Fruit fly (Drosophila melanogaster): ENCODE data around the gene Grl36b.

The Grl36b gene

DNA sequence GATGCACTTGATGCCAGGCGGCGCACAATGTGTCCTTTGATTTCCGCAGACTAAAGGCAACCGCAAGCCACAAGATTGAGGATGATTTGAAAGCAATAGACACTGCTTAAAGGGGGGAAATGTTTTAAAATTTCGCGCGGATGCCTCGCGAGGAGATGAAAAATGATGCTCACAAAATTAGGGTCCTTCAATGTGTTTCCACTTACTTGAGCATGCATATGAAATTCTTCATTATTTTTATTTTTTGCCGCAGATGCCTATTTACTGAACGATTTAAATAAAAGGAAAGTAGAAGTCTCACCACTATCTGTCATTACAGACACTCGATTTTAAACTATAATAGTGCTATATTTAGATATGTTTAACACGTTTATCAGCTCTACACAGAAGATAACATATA is 29.3 kb downstream of the Grl36b start, which contains the start of gene Slc25A46b:
Gene Slc25A46b (plus strand): TSS at position 301 of the 400 bp plus-strand sequence.
- TF ChIP-seq dmrt11E (tag; optimal IDR thresholded peaks at IDR 0.05) = no peak
- TF ChIP-seq CG32767 (GFP tag; IDR thresholded peaks at IDR 0.05) = no peak
- no peak for TF ChIP-seq knrl (GFP tag; IDR thresholded peaks at IDR 0.05; ENCODE audit: partially characterized antibody)
- TF ChIP-seq peb (GFP tag; IDR thresholded peaks at IDR 0.05) = no peak
- no peak for TF ChIP-seq CG13296 (GFP tag; optimal IDR thresholded peaks at IDR 0.05)

DNA sequence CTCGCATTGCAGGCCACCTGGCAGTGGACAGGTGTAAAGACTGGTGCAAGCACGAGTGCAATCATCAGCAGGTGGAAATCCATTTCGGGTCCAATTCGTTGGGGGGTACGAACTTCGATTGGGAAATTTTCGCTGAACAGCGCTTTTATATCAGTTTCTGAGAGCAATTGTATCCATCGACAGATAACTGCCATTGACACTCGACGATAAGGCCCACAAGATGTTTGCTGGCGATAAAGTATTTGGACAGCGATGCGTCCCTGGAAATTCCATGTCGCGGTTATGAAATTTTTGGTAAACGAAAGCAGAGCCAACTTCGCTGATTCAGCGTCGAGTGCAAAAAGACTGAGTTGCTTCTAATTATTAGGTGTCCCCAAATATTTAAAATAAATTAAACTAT is 33.4 kb downstream of the Grl36b start, which contains the start of gene CG15153:
Gene CG15153 (minus strand): TSS at position 101 of the 400 bp plus-strand sequence.
- TF ChIP-seq Ets65A (GFP tag) (peak; percentile 47), CG10147 (GFP tag; optimal IDR thresholded peaks at IDR 0.05) (no peak)

DNA sequence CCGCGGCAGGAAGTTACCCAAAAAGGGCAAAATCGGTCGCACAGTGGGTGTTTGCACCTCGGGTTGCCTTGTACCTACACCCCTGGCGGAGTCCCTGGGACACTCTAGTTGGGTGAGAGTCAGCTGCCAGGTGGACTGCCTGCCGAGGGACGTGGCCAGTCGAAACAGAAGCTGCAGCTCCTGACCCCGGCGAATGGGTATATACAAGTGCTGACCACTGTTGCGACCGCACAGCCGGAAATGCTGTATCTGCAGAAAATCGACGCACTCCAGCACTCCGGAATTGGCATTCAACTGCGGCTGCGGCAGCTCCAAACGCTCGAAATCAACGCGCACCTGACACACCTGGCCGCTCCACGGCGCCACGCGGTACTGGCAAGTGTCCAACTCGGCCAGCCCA is 33.8 kb downstream of the Grl36b start:
- TF ChIP-seq kni (GFP tag; optimal IDR thresholded peaks at IDR 0.05) (no peak), Taf1 (GFP tag; IDR thresholded peaks at IDR 0.05) (no peak), crol (GFP tag; IDR thresholded peaks at IDR 0.05) (no peak), Ets65A (GFP tag) (peak; percentile 92), dysf (GFP tag; IDR thresholded peaks at IDR 0.05) (no peak)

DNA sequence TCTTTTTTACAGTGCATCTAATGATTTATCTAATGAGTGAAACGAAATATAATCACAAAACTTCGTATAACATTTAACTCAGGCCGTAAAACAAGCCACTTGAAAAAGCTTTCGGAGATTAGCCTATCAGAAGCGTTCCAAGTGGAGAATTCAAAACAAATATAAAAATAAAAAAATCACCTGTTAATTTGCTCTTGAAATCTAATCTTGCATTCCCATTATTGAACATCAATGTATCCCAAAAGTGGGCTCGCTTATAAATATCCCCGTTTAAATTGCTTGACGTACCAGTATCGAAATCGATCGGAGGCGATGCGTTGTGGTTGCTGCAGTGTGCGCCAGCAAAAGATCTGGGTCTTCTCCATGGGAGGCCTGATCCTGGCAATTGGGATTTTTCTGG is 41.6 kb downstream of the Grl36b start, which contains the start of gene CG31741:
Gene CG31741 (plus strand): TSS at position 301 of the 400 bp plus-strand sequence.
- TF ChIP-seq stc (GFP tag; IDR thresholded peaks at IDR 0.05) = no peak
- TF ChIP-seq CHES-1-like (GFP tag; optimal IDR thresholded peaks at IDR 0.05) = no peak
- no peak for TF ChIP-seq trh (GFP tag; optimal IDR thresholded peaks at IDR 0.05)
- no peak for TF ChIP-seq ash1 (GFP tag; optimal IDR thresholded peaks at IDR 0.05)
- no peak for TF ChIP-seq ranshi (GFP tag; IDR thresholded peaks at IDR 0.05)
- TF ChIP-seq CG17359 (tag; optimal IDR thresholded peaks at IDR 0.05) = no peak
- TF ChIP-seq pnt (GFP tag; optimal IDR thresholded peaks at IDR 0.05) = no peak
- TF ChIP-seq CTCF (GFP tag; optimal IDR thresholded peaks at IDR 0.05) = no peak
- TF ChIP-seq gfzf (GFP tag; optimal IDR thresholded peaks at IDR 0.05) = no peak
- TF ChIP-seq Adf1 (GFP tag; IDR thresholded peaks at IDR 0.05) = no peak
- no peak for TF ChIP-seq br (optimal IDR thresholded peaks at IDR 0.05)
- no peak for TF ChIP-seq caup (GFP tag; optimal IDR thresholded peaks at IDR 0.05; ENCODE audit: severe bottlenecking)
- TF ChIP-seq tap (tag; optimal IDR thresholded peaks at IDR 0.05) = no peak

DNA sequence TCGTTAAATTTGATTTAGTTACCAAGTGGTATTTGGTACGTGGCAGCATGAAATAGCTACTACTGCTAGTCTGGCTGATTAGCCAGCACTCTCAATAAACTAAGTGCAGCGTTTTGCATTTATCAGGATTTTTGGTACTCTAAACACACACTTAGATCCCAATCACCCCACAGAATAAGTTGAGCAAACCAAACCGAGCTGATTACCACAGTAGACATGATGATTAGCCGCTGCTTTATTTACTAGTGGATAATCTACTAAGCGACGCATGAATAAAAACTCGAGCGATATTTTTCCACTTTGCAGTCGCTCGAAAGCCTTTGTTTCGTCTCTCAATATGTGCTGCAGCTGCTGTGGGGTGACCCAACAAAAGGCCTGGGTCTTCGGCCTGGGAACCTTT is 44.2 kb downstream of the Grl36b start, which contains the start of gene ninaD:
Gene ninaD (plus strand): TSS at position 301 of the 400 bp plus-strand sequence.
- no peak for TF ChIP-seq ap (GFP tag; IDR thresholded peaks at IDR 0.05)
- 0 out of 3 replicates have a peak, but pooled peaks have one; percentile 47 for TF ChIP-seq CG11456 (GFP tag; IDR thresholded peaks at IDR 0.05)

DNA sequence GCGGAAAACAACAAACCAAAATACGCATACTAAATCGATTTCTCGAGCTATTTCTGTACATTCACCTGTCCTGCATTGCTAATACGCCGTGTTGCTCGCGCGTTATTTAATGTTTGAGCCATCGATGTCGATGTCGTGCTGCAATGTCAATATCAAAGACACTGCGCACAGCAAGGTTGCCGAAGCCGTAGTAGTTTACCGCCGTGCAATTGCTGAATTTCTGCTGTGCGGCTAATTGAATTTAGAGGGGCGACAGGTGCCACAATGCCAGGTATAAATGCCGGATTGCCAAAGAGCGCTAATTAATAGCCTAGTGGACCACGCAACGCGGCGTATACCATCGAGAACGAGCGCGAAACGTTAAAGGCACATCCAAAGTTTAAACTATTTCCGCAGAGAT is 47.6 kb downstream of the Grl36b start, which contains the start of gene Arr1:
Gene Arr1 (plus strand): TSS at position 301 of the 400 bp plus-strand sequence.
- TF ChIP-seq CG30431 (GFP tag; optimal IDR thresholded peaks at IDR 0.05) (no peak), Doc2 (GFP tag; IDR thresholded peaks at IDR 0.05) (no peak), Dbx (GFP tag; IDR thresholded peaks at IDR 0.05) (no peak), CG17829 (tag; optimal IDR thresholded peaks at IDR 0.05) (no peak), Ets65A (GFP tag) (peak; percentile 65), ssp (GFP tag; IDR thresholded peaks at IDR 0.05) (no peak), CG1233 (GFP tag; optimal IDR thresholded peaks at IDR 0.05) (no peak)
